Worm (Caenorhabditis elegans) whole organism, L4 larva: ENCODE data around the gene eif-3.K.

Source experiments
- ama-1 ChIP-seq: fragments of 150-350 bp; optimal IDR thresholded peaks from 2 replicates; lab custom pipeline; 2014; ENCODE audit warnings: inconsistent platforms, mixed read lengths
- vab-7 ChIP-seq: fragments of 200-800 bp; sonication (Bioruptor generic); IDR thresholded peaks from 2 replicates; pipeline ENCODE4 v1.3.6; 2022; ENCODE audit warnings: missing genetic modification reagents, missing genetic modification characterization, missing compliant biosample characterization

DNA sequence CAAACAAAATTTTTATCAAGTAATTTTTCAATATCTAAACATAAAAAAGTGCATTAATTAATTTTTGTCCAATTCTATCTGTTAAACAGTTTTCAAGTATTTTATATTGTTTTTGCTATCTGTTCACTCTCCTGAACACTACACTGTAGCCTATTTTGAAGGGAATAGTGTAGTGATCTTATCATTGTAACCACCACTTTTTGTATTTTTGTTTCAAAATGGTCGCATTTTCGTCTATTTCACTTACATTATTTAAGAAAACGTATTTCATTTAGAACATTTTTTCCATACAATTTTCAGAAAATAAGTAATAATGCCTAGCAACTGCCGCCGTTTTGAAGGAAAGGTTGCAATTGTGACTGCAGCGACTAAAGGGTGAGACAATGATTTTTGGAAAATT is 31.5 kb upstream of the eif-3.K start, which contains the start of gene dhrs-4:
- TF ChIP-seq vab-7 (GFP tag; lab: Robert Waterston, UW) (no peak), ama-1 (lab: Kevin White, UChicago) (no peak)
